Worm (Caenorhabditis elegans) whole organism, L1 larva: Measurements from ENCODE around the gene srt-29.

Experiments
- C04F5.9 ChIP-seq: sonication (generic microtip); optimal IDR thresholded peaks from 2 replicates; lab custom pipeline; 2016; ENCODE audit warnings: missing genetic modification characterization, missing compliant biosample characterization
- C16A3.4 ChIP-seq: fragments of 150-350 bp; optimal IDR thresholded peaks from 2 replicates; lab custom pipeline; 2014; ENCODE audit warnings: missing biosample characterization, missing genetic modification characterization
- F16B12.6 ChIP-seq: fragments of 150-350 bp; optimal IDR thresholded peaks from 2 replicates; lab custom pipeline; 2014; ENCODE audit warnings: missing biosample characterization, missing genetic modification characterization
- aly-2 ChIP-seq: fragments of 150-350 bp; optimal IDR thresholded peaks from 2 replicates; lab custom pipeline; 2014; ENCODE audit warnings: missing biosample characterization, missing genetic modification characterization
- ceh-63 ChIP-seq: fragments of 200-800 bp; sonication (Bioruptor generic); optimal IDR thresholded peaks from 2 replicates; lab custom pipeline; 2018; ENCODE audit warnings: mild to moderate bottlenecking, missing genetic modification characterization, missing compliant biosample characterization
- ceh-8 ChIP-seq: fragments of 200-800 bp; sonication (Bioruptor generic); optimal IDR thresholded peaks from 2 replicates; lab custom pipeline; 2018; ENCODE audit warnings: mild to moderate bottlenecking, missing genetic modification characterization, moderate library complexity, missing compliant biosample characterization
- ceh-82 ChIP-seq, 3 experiments: fragments of 150-350 bp in 1 of 3; sonication (generic microtip) in 2 of 3; optimal IDR thresholded peaks; 2 replicates each; lab custom pipeline; 2014 to 2017; ENCODE audit warnings: missing biosample characterization in 3 of 3, missing genetic modification characterization in 3 of 3
- ceh-88 ChIP-seq: fragments of 200-800 bp; sonication (Bioruptor generic); IDR thresholded peaks from 2 replicates; pipeline ENCODE4 v1.3.6; 2022; ENCODE audit warnings: missing genetic modification characterization, missing compliant biosample characterization
- ceh-90 ChIP-seq: sonication (generic microtip); optimal IDR thresholded peaks from 2 replicates; lab custom pipeline; 2016; ENCODE audit warnings: missing genetic modification characterization, missing compliant biosample characterization
- dsc-1 ChIP-seq: sonication (generic microtip); optimal IDR thresholded peaks from 2 replicates; lab custom pipeline; 2016; ENCODE audit warnings: mild to moderate bottlenecking, missing genetic modification characterization, missing compliant biosample characterization
- efl-1 ChIP-seq, 4 experiments: fragments of 150-350 bp; optimal IDR thresholded peaks in 3 of 4; peaks in 1 of 4; 1 replicate in 1 of 4; 2 replicates in 3 of 4; lab custom pipeline; 2014; ENCODE audit warnings: missing biosample characterization in 2 of 4, missing genetic modification characterization in 2 of 4, missing genetic modification reagents in 2 of 4
- efl-3 ChIP-seq: fragments of 200-800 bp; sonication (Bioruptor generic); optimal IDR thresholded peaks from 2 replicates; lab custom pipeline; 2018; ENCODE audit warnings: mild to moderate bottlenecking, missing genetic modification characterization, missing compliant biosample characterization
- egl-13 ChIP-seq: sonication (generic microtip); optimal IDR thresholded peaks from 2 replicates; lab custom pipeline; 2016; ENCODE audit warnings: missing genotype, missing genetic modification reagents, missing genetic modification characterization, missing compliant biosample characterization
- elt-2 ChIP-seq: sonication (generic microtip); optimal IDR thresholded peaks from 2 replicates; lab custom pipeline; 2016; ENCODE audit warnings: missing genetic modification characterization, mild to moderate bottlenecking, inconsistent platforms, missing compliant biosample characterization, missing genetic modification reagents
- ets-5 ChIP-seq: fragments of 200-800 bp; sonication (Bioruptor generic); IDR thresholded peaks from 2 replicates; pipeline ENCODE4 v1.3.6; 2022; ENCODE audit warnings: missing genetic modification characterization, missing compliant biosample characterization
- fkh-4 ChIP-seq: sonication (generic microtip); optimal IDR thresholded peaks from 2 replicates; lab custom pipeline; 2016; ENCODE audit warnings: missing compliant biosample characterization, missing genetic modification characterization, borderline replicate concordance
- hlh-4 ChIP-seq: sonication (generic microtip); optimal IDR thresholded peaks from 2 replicates; lab custom pipeline; 2016; ENCODE audit warnings: mild to moderate bottlenecking, missing genetic modification characterization, missing compliant biosample characterization
- hpl-2 ChIP-seq: fragments of 150-350 bp; optimal IDR thresholded peaks from 2 replicates; lab custom pipeline; 2014; ENCODE audit warnings: missing biosample characterization, missing genetic modification reagents, missing genetic modification characterization
- lin-13 ChIP-seq: fragments of 150-350 bp; optimal IDR thresholded peaks from 2 replicates; lab custom pipeline; 2014; ENCODE audit warnings: missing biosample characterization, missing genetic modification reagents, missing genetic modification characterization
- lin-14 ChIP-seq: fragments of 200-800 bp; sonication (Bioruptor generic); optimal IDR thresholded peaks from 2 replicates; lab custom pipeline; 2018; ENCODE audit warnings: mild to moderate bottlenecking, missing genetic modification characterization, moderate library complexity, missing compliant biosample characterization
- lin-15B ChIP-seq: fragments of 150-350 bp; sonication (generic microtip); optimal IDR thresholded peaks from 3 replicates; lab custom pipeline; 2014; ENCODE audit warnings: missing biosample characterization, missing genetic modification characterization
- lin-35 ChIP-seq, 2 experiments: fragments of 150-350 bp; optimal IDR thresholded peaks; 2 replicates each; lab custom pipeline; 2014; ENCODE audit warnings: missing biosample characterization in 2 of 2, missing genetic modification characterization in 2 of 2, missing genetic modification reagents in 2 of 2
- lin-39 ChIP-seq: fragments of 150-350 bp; optimal IDR thresholded peaks from 2 replicates; lab custom pipeline; 2014; ENCODE audit warnings: missing biosample characterization, missing genetic modification reagents, missing genetic modification characterization
- lsy-2 ChIP-seq, 2 experiments: fragments of 150-350 bp; optimal IDR thresholded peaks; 2 replicates each; lab custom pipeline; 2014; ENCODE audit warnings: missing biosample characterization in 2 of 2, missing genetic modification characterization in 2 of 2
- mab-9 ChIP-seq: fragments of 200-800 bp; sonication (Bioruptor generic); IDR thresholded peaks from 2 replicates; pipeline ENCODE4 v1.3.6; 2022; ENCODE audit warnings: missing genetic modification reagents, missing genetic modification characterization, missing compliant biosample characterization
- mdl-1 ChIP-seq, 2 experiments: fragments of 150-350 bp; optimal IDR thresholded peaks; 2 replicates each; lab custom pipeline; 2014 to 2017; ENCODE audit warnings: missing biosample characterization in 2 of 2, missing genetic modification characterization in 2 of 2, inconsistent platforms in 1 of 2
- mef-2 ChIP-seq: fragments of 150-350 bp; optimal IDR thresholded peaks from 2 replicates; lab custom pipeline; 2014; ENCODE audit warnings: missing biosample characterization, missing genetic modification characterization
- nhr-11 ChIP-seq: fragments of 150-350 bp; optimal IDR thresholded peaks from 2 replicates; lab custom pipeline; 2014; ENCODE audit warnings: missing biosample characterization, missing genetic modification characterization
- nhr-12 ChIP-seq: sonication (generic microtip); optimal IDR thresholded peaks from 2 replicates; lab custom pipeline; 2017; ENCODE audit warnings: missing biosample characterization, missing genetic modification characterization
- nhr-19 ChIP-seq: fragments of 200-800 bp; sonication (Bioruptor generic); conservative IDR thresholded peaks from 2 replicates; pipeline ENCODE4 v1.3.6; 2022; ENCODE audit warnings: missing genetic modification characterization, missing compliant biosample characterization
- nhr-28 ChIP-seq: fragments of 150-350 bp; optimal IDR thresholded peaks from 2 replicates; lab custom pipeline; 2014; ENCODE audit warnings: missing biosample characterization, missing genetic modification characterization
- nhr-76 ChIP-seq: sonication (generic microtip); optimal IDR thresholded peaks from 2 replicates; lab custom pipeline; 2017; ENCODE audit warnings: missing biosample characterization, missing genetic modification characterization
- nhr-85 ChIP-seq: sonication (generic microtip); peaks from one replicate; lab custom pipeline; 2016; ENCODE audit warnings: missing genetic modification characterization, inconsistent platforms, missing compliant biosample characterization
- nhr-90 ChIP-seq: sonication (generic microtip); optimal IDR thresholded peaks from 2 replicates; lab custom pipeline; 2016; ENCODE audit warnings: mild to moderate bottlenecking, missing genetic modification characterization, missing compliant biosample characterization; ENCODE audit not compliant: poor library complexity
- pqm-1 ChIP-seq: sonication (generic microtip); optimal IDR thresholded peaks from 3 replicates; lab custom pipeline; 2017; ENCODE audit warnings: missing biosample characterization, missing genetic modification characterization
- rnt-1 ChIP-seq: sonication (generic microtip); optimal IDR thresholded peaks from 2 replicates; lab custom pipeline; 2016; ENCODE audit warnings: mild to moderate bottlenecking, missing genetic modification characterization, moderate library complexity, missing compliant biosample characterization
- skn-1 ChIP-seq: fragments of 150-350 bp; optimal IDR thresholded peaks from 2 replicates; lab custom pipeline; 2014; ENCODE audit warnings: missing biosample characterization, missing genetic modification characterization
- sup-37 ChIP-seq: fragments of 200-800 bp; sonication (Bioruptor generic); optimal IDR thresholded peaks from 2 replicates; lab custom pipeline; 2018; ENCODE audit warnings: mild to moderate bottlenecking, missing genetic modification characterization, missing compliant biosample characterization
- swsn-7 ChIP-seq: sonication (generic microtip); optimal IDR thresholded peaks from 2 replicates; lab custom pipeline; 2016; ENCODE audit warnings: missing genetic modification characterization, missing compliant biosample characterization
- tbx-2 ChIP-seq: sonication (generic microtip); optimal IDR thresholded peaks from 2 replicates; lab custom pipeline; 2016; ENCODE audit warnings: missing genetic modification characterization, missing compliant biosample characterization
- unc-130 ChIP-seq: fragments of 150-350 bp; optimal IDR thresholded peaks from 2 replicates; lab custom pipeline; 2017; ENCODE audit warnings: missing biosample characterization, missing genetic modification characterization, inconsistent platforms
- unc-30 ChIP-seq: sonication (generic microtip); optimal IDR thresholded peaks from 2 replicates; lab custom pipeline; 2017; ENCODE audit warnings: missing biosample characterization, missing genetic modification characterization
- unc-86 ChIP-seq: sonication (generic microtip); optimal IDR thresholded peaks from 2 replicates; lab custom pipeline; 2016; ENCODE audit warnings: missing genetic modification characterization, missing compliant biosample characterization

srt-29 gene

DNA sequence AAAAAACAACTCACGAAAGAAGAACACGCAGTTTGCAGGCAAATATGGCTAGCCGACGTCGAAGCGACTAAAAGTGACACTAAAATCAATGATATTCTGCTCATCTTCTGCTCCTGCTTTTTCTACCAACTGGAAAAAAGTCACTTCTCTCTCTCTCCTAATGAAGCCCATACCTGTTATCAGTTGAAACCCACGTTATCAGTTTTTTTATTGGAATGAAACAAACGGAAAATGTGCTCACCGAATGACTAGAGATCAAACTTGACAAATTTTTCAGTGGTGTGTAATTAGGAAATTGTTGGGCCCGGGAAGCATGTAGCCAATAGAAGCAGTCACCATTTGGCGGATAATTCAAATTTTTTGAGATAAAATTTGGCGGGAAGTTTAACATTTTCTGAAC, 7.5 kb downstream of the srt-29 start, which contains the start of gene C24B9.3:
TSS of gene C24B9.3 (minus strand) at position 171 of the 400 bp plus-strand sequence.
- TF ChIP-seq ceh-90 (tag; lab: Kevin White, UChicago) (no peak), nhr-76 (no peak), elt-2 (tag; lab: Kevin White, UChicago) (peak; percentile 63), lin-35 (GFP tag; optimal IDR thresholded peaks at IDR 0.05; lab: Kevin White, UChicago) (peak in 1 of 2 experiments; percentile 11), ets-5 (GFP tag; lab: Robert Waterston, UW) (no peak), egl-13 (tag; lab: Kevin White, UChicago) (no peak), rnt-1 (tag; lab: Kevin White, UChicago) (no peak), nhr-28 (tag; lab: Kevin White, UChicago) (no peak), nhr-12 (tag; lab: Kevin White, UChicago) (no peak), ceh-82 (tag; optimal IDR thresholded peaks at IDR 0.05; lab: Kevin White, UChicago) (no peak)

ce11 chrV:2710192-2710591, 8.7 kb downstream of the srt-29 start:
- TF ChIP-seq nhr-11 (tag; lab: Kevin White, UChicago) (no peak), mef-2 (tag; lab: Kevin White, UChicago) (no peak), elt-2 (tag; lab: Kevin White, UChicago) (no peak), sup-37 (GFP tag; lab: Kevin White, UChicago) (no peak), ceh-88 (no peak), mdl-1 (tag; optimal IDR thresholded peaks at IDR 0.05; lab: Kevin White, UChicago) (no peak), unc-30 (tag; lab: Kevin White, UChicago) (no peak), nhr-76 (no peak), skn-1 (tag; lab: Kevin White, UChicago) (no peak), hlh-4 (tag; lab: Kevin White, UChicago) (no peak), ceh-63 (GFP tag; lab: Kevin White, UChicago) (no peak), ceh-90 (tag; lab: Kevin White, UChicago) (no peak), hpl-2 (GFP tag; lab: Kevin White, UChicago) (no peak), lin-35 (GFP tag; optimal IDR thresholded peaks at IDR 0.05; lab: Kevin White, UChicago) (no peak), swsn-7 (tag; lab: Kevin White, UChicago) (no peak), ets-5 (GFP tag; lab: Robert Waterston, UW) (no peak)

DNA sequence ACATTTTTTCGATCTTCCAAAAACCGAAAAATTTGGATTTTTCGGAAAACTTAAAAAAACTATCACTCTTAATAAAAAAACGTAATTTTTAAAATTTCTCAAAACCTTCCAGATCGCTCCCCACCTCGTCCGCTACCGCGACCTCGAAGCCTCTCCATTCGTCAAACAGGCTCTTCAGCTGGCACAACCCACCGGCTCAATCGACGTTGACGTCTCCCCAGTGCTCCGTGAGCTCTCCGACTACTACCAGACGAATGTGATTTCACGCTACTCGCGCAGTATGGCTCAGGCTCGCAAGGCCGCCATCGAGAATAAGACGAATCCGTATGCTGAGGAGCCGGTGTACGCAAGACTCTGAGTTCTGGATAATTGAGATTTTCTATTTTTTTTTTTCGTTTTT, 12.6 kb downstream of the srt-29 start:
- TF ChIP-seq unc-130 (tag; lab: Kevin White, UChicago), result no peak
- TF ChIP-seq nhr-90, result no peak
- no peak for TF ChIP-seq efl-1 (optimal IDR thresholded peaks at IDR 0.05; lab: Kevin White, UChicago)
- TF ChIP-seq efl-1 (GFP tag; optimal IDR thresholded peaks at IDR 0.05 in 1 of 2; lab: Kevin White, UChicago), result peak in 1 of 2 experiments; percentile 71
- TF ChIP-seq hlh-4 (tag; lab: Kevin White, UChicago), result no peak

DNA sequence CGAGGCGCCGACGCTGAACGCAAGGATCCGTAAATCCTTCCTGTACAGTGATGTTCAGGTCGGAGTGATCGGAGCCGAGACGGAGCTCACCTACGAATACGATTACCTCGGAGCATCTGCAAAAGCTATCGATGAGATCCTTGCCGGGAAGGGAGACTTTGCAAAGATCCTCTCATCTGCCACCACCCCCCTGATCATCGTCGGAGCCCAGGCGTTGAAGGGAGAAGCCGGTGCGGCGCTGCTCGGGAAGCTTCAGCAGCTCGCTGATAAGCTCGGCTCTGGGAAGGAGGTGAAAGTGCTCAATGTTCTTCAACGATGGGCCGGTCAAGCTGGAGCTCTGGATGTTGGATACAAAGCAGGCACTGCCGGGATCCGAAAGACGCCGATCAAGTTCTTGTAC, 15.6 kb downstream of the srt-29 start:
- TF ChIP-seq lin-13 (GFP tag; lab: Kevin White, UChicago) (no peak), lin-35 (GFP tag; optimal IDR thresholded peaks at IDR 0.05; lab: Kevin White, UChicago) (no peak), F16B12.6 (tag; lab: Kevin White, UChicago) (no peak), mdl-1 (tag; optimal IDR thresholded peaks at IDR 0.05; lab: Kevin White, UChicago) (no peak), lin-39 (no peak), efl-3 (GFP tag; lab: Kevin White, UChicago) (no peak), nhr-11 (tag; lab: Kevin White, UChicago) (no peak), pqm-1 (tag; lab: Kevin White, UChicago) (no peak), lin-15B (tag; lab: Kevin White, UChicago) (no peak), ceh-88 (no peak), mab-9 (GFP tag; lab: Robert Waterston, UW) (no peak)

DNA sequence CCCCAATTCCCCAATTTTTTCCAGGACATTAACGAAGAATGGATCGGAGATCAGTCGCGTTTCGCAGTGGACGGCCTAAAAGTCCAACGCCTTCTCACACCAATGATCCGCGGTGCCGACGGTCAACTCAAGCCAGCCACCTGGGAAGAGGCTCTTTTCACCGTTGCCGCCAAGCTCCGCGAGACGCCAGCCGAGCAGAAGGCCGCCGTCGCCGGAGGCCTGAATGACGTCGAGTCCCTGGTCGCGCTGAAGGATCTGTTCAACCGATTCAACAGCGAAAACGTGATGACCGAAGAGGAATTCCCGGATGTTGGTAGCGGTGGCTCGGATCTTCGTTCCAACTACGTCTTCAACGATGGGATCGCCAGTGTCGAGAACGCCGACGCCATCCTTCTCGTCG, 16.1 kb downstream of the srt-29 start:
- no peak for TF ChIP-seq lin-14 (GFP tag; lab: Kevin White, UChicago)
- TF ChIP-seq C04F5.9 (tag; lab: Kevin White, UChicago), result no peak
- no peak for TF ChIP-seq tbx-2 (tag; lab: Kevin White, UChicago)
- TF ChIP-seq aly-2 (tag; lab: Kevin White, UChicago), result no peak
- TF ChIP-seq nhr-19, result no peak
- no peak for TF ChIP-seq nhr-76
- no peak for TF ChIP-seq dsc-1 (tag; lab: Kevin White, UChicago)
- TF ChIP-seq lsy-2 (tag; optimal IDR thresholded peaks at IDR 0.05; lab: Kevin White, UChicago), result no peak
- no peak for TF ChIP-seq C16A3.4 (tag; lab: Kevin White, UChicago)
- TF ChIP-seq lin-13 (GFP tag; lab: Kevin White, UChicago), result no peak
- no peak for TF ChIP-seq ceh-63 (GFP tag; lab: Kevin White, UChicago)
- no peak for TF ChIP-seq fkh-4 (tag; lab: Kevin White, UChicago)
- TF ChIP-seq egl-13 (tag; lab: Kevin White, UChicago), result no peak
- TF ChIP-seq pqm-1 (tag; lab: Kevin White, UChicago), result no peak
- no peak for TF ChIP-seq ceh-8 (GFP tag; lab: Kevin White, UChicago)
- no peak for TF ChIP-seq unc-86 (tag; lab: Kevin White, UChicago)
- no peak for TF ChIP-seq nhr-28 (tag; lab: Kevin White, UChicago)
- no peak for TF ChIP-seq nhr-85 (tag; lab: Kevin White, UChicago)
